Fruit fly (Drosophila melanogaster) whole organism, embryonic: Measurements from ENCODE around the gene TbCMF46.

ENCODE experiments used
- Abd-B ChIP-seq: fragments of 200-800 bp; sonication (Bioruptor generic); optimal IDR thresholded peaks from 2 replicates; lab custom pipeline; 2018; ENCODE audit warnings: missing biosample characterization, mild to moderate bottlenecking, missing genetic modification characterization, moderate library complexity
- CG10274 ChIP-seq: fragments of 200-800 bp; sonication (Bioruptor generic); optimal IDR thresholded peaks from 3 replicates; lab custom pipeline; 2017; ENCODE audit warnings: missing biosample characterization, mild to moderate bottlenecking, missing genetic modification characterization
- CG11696 ChIP-seq: fragments of 200-800 bp; sonication (Bioruptor generic); IDR thresholded peaks from 2 replicates; pipeline ENCODE4 v1.3.6; 2022; ENCODE audit warnings: missing biosample characterization, missing genetic modification characterization
- CG12219 ChIP-seq: fragments of 200-800 bp; sonication (Bioruptor generic); optimal IDR thresholded peaks from 3 replicates; lab custom pipeline; 2018; ENCODE audit warnings: missing biosample characterization, mild to moderate bottlenecking, missing genetic modification characterization
- CG12942 ChIP-seq: fragments of 200-800 bp; sonication (Bioruptor generic); optimal IDR thresholded peaks from 3 replicates; lab custom pipeline; 2016; ENCODE audit warnings: missing biosample characterization, missing genetic modification characterization
- CG13287 ChIP-seq: fragments of 200-800 bp; sonication (Bioruptor generic); IDR thresholded peaks from 2 replicates; pipeline ENCODE4 v1.3.6; 2022; ENCODE audit warnings: missing biosample characterization, missing genetic modification characterization; ENCODE audit not compliant: partially characterized antibody
- CG13624 ChIP-seq: fragments of 200-800 bp; sonication (Bioruptor generic); optimal IDR thresholded peaks from 2 replicates; lab custom pipeline; 2016; ENCODE audit warnings: missing biosample characterization, missing genetic modification characterization
- CG2120 ChIP-seq: fragments of 200-800 bp; sonication (Bioruptor generic); optimal IDR thresholded peaks from 3 replicates; lab custom pipeline; 2016; ENCODE audit warnings: missing biosample characterization, missing genetic modification characterization
- CG2202 ChIP-seq: fragments of 200-800 bp; sonication (Bioruptor generic); optimal IDR thresholded peaks from 2 replicates; lab custom pipeline; 2018; ENCODE audit warnings: missing biosample characterization, mild to moderate bottlenecking, missing genetic modification characterization
- CG31388 ChIP-seq: fragments of 200-800 bp; sonication (Bioruptor generic); optimal IDR thresholded peaks from 2 replicates; lab custom pipeline; 2016; ENCODE audit warnings: missing biosample characterization, missing genetic modification characterization
- CG32772 ChIP-seq: fragments of 200-800 bp; sonication (Bioruptor generic); IDR thresholded peaks from 2 replicates; pipeline ENCODE4 v1.3.6; 2022; ENCODE audit warnings: missing biosample characterization, missing genetic modification characterization
- CG3281 ChIP-seq: fragments of 200-800 bp; sonication (Bioruptor generic); optimal IDR thresholded peaks from 3 replicates; lab custom pipeline; 2017; ENCODE audit warnings: missing biosample characterization, mild to moderate bottlenecking, missing genetic modification characterization
- CG4404 ChIP-seq: fragments of 200-800 bp; sonication (Bioruptor generic); IDR thresholded peaks from 2 replicates; pipeline ENCODE4 v1.3.6; 2022; ENCODE audit warnings: missing biosample characterization, missing genetic modification characterization
- CG4617 ChIP-seq: fragments of 200-800 bp; sonication (Bioruptor generic); optimal IDR thresholded peaks from 3 replicates; lab custom pipeline; 2016; ENCODE audit warnings: missing biosample characterization, missing genetic modification characterization, borderline replicate concordance
- CG6175 ChIP-seq: fragments of 200-800 bp; sonication (Bioruptor generic); IDR thresholded peaks from 3 replicates; pipeline ENCODE4 v1.3.6; 2022; ENCODE audit warnings: missing biosample characterization, missing genetic modification characterization
- CG6683 ChIP-seq: fragments of 200-800 bp; sonication (Bioruptor generic); optimal IDR thresholded peaks from 2 replicates; lab custom pipeline; 2017; ENCODE audit warnings: missing biosample characterization, mild to moderate bottlenecking, missing genetic modification characterization, missing genetic modification reagents
- CG6813 ChIP-seq: fragments of 200-800 bp; sonication (Bioruptor generic); optimal IDR thresholded peaks from 2 replicates; lab custom pipeline; 2017; ENCODE audit warnings: missing biosample characterization, missing genetic modification characterization, mild to moderate bottlenecking, moderate library complexity, missing genetic modification reagents
- CG9609 ChIP-seq: fragments of 200-800 bp; sonication (Bioruptor generic); optimal IDR thresholded peaks from 3 replicates; lab custom pipeline; 2016; ENCODE audit warnings: missing biosample characterization, missing genetic modification characterization
- CG9817 ChIP-seq: fragments of 200-800 bp; sonication (Bioruptor generic); optimal IDR thresholded peaks from 2 replicates; lab custom pipeline; 2018; ENCODE audit warnings: missing biosample characterization, mild to moderate bottlenecking, missing genetic modification characterization, moderate library complexity
- Dek ChIP-seq: fragments of 200-800 bp; sonication (Bioruptor generic); optimal IDR thresholded peaks from 3 replicates; lab custom pipeline; 2019; ENCODE audit warnings: missing biosample characterization, mild to moderate bottlenecking, missing genetic modification characterization, moderate library complexity
- Dip3 ChIP-seq: fragments of 200-800 bp; sonication (Bioruptor generic); optimal IDR thresholded peaks from 3 replicates; lab custom pipeline; 2016; ENCODE audit warnings: missing biosample characterization, missing genetic modification characterization
- Fer2 ChIP-seq: fragments of 200-800 bp; sonication (Bioruptor generic); optimal IDR thresholded peaks from 2 replicates; lab custom pipeline; 2018; ENCODE audit warnings: missing biosample characterization, mild to moderate bottlenecking, missing genetic modification characterization, moderate library complexity
- Hr51 ChIP-seq, 2 experiments: fragments of 200-800 bp; sonication (Bioruptor generic); optimal IDR thresholded peaks; 2 replicates in 1 of 2; 3 replicates in 1 of 2; lab custom pipeline; 2016 to 2018; ENCODE audit warnings: missing biosample characterization in 2 of 2, missing genetic modification characterization in 2 of 2, mild to moderate bottlenecking in 1 of 2, moderate library complexity in 1 of 2
- Hr78 ChIP-seq, 2 experiments: fragments of 200-800 bp in 1 of 2; fragments of >200 bp in 1 of 2; sonication (Bioruptor generic) in 1 of 2; optimal IDR thresholded peaks; 2 replicates each; lab custom pipeline; 2017 to 2019; ENCODE audit warnings: missing biosample characterization in 2 of 2, missing genetic modification characterization in 2 of 2, mild to moderate bottlenecking in 1 of 2, moderate library complexity in 1 of 2
- Hsf ChIP-seq: fragments of 200-800 bp; sonication (Bioruptor generic); optimal IDR thresholded peaks from 3 replicates; lab custom pipeline; 2016; ENCODE audit warnings: missing biosample characterization, missing genetic modification characterization
- Kr ChIP-seq: fragments of 200-800 bp; sonication (Bioruptor generic); optimal IDR thresholded peaks from 2 replicates; lab custom pipeline; 2017; ENCODE audit warnings: missing biosample characterization, mild to moderate bottlenecking, missing genetic modification characterization
- Oli ChIP-seq: fragments of 200-800 bp; sonication (Bioruptor generic); optimal IDR thresholded peaks from 2 replicates; lab custom pipeline; 2018; ENCODE audit warnings: missing biosample characterization, mild to moderate bottlenecking, missing genetic modification characterization, moderate library complexity
- Sry-δ ChIP-seq: fragments of 200-800 bp; sonication (Bioruptor generic); optimal IDR thresholded peaks from 2 replicates; lab custom pipeline; 2016; ENCODE audit warnings: missing biosample characterization, missing genetic modification characterization
- ab ChIP-seq: fragments of 200-800 bp; sonication (Bioruptor generic); optimal IDR thresholded peaks from 2 replicates; lab custom pipeline; 2016; ENCODE audit warnings: missing biosample characterization, missing genetic modification characterization
- br ChIP-seq: fragments of >200 bp; optimal IDR thresholded peaks from 2 replicates; lab custom pipeline; 2017
- chinmo ChIP-seq: fragments of 200-800 bp; sonication (Bioruptor generic); IDR thresholded peaks from 4 replicates; pipeline ENCODE4 v1.3.6; 2022; ENCODE audit warnings: missing biosample characterization, missing genetic modification characterization; ENCODE audit not compliant: partially characterized antibody
- corto ChIP-seq: fragments of 200-800 bp; sonication (Bioruptor generic); optimal IDR thresholded peaks from 2 replicates; lab custom pipeline; 2016; ENCODE audit warnings: missing biosample characterization, mild to moderate bottlenecking, missing genetic modification characterization, moderate library complexity
- dmrt99B ChIP-seq: fragments of 200-800 bp; sonication (Bioruptor generic); optimal IDR thresholded peaks from 2 replicates; lab custom pipeline; 2018; ENCODE audit warnings: missing biosample characterization, mild to moderate bottlenecking, missing genetic modification characterization, moderate library complexity
- exex ChIP-seq: fragments of 200-800 bp; sonication (Bioruptor generic); optimal IDR thresholded peaks from 4 replicates; lab custom pipeline; 2018; ENCODE audit warnings: missing biosample characterization, mild to moderate bottlenecking, missing genetic modification characterization, moderate library complexity
- gt ChIP-seq: fragments of 200-800 bp; sonication (Bioruptor generic); IDR thresholded peaks from 2 replicates; pipeline ENCODE4 v1.3.6; 2022; ENCODE audit warnings: missing biosample characterization, missing genetic modification characterization
- hbn ChIP-seq: fragments of 200-800 bp; sonication (Bioruptor generic); IDR thresholded peaks from 2 replicates; pipeline ENCODE4 v1.3.6; 2022; ENCODE audit warnings: missing biosample characterization, missing genetic modification characterization; ENCODE audit not compliant: partially characterized antibody
- her ChIP-seq: fragments of 200-800 bp; sonication (Bioruptor generic); optimal IDR thresholded peaks from 2 replicates; lab custom pipeline; 2016; ENCODE audit warnings: missing biosample characterization, missing genetic modification characterization
- jigr1 ChIP-seq: fragments of 200-800 bp; sonication (Bioruptor generic); IDR thresholded peaks from 3 replicates; pipeline ENCODE4 v1.3.6; 2022; ENCODE audit warnings: missing biosample characterization, missing genetic modification characterization
- ken ChIP-seq: fragments of 200-800 bp; sonication (Bioruptor generic); IDR thresholded peaks from 3 replicates; pipeline ENCODE4 v1.3.6; 2022; ENCODE audit warnings: missing biosample characterization, missing genetic modification characterization
- klu ChIP-seq: fragments of 200-800 bp; sonication (Bioruptor generic); IDR thresholded peaks from 2 replicates; pipeline ENCODE4 v1.3.6; 2022; ENCODE audit warnings: missing biosample characterization, missing genetic modification characterization
- lov ChIP-seq, 2 experiments: fragments of 200-800 bp in 1 of 2; fragments of >200 bp in 1 of 2; sonication (Bioruptor generic) in 1 of 2; IDR thresholded peaks in 1 of 2; optimal IDR thresholded peaks in 1 of 2; 2 replicates in 1 of 2; 3 replicates in 1 of 2; pipeline versions ENCODE4 v1.3.6 to Lab custom; 2017 to 2022; ENCODE audit warnings: missing biosample characterization in 1 of 2, missing genetic modification characterization in 1 of 2
- luna ChIP-seq: fragments of 200-800 bp; sonication (Bioruptor generic); optimal IDR thresholded peaks from 2 replicates; lab custom pipeline; 2016; ENCODE audit warnings: missing biosample characterization, missing genetic modification characterization
- p53 ChIP-seq: fragments of 200-800 bp; sonication (Bioruptor generic); optimal IDR thresholded peaks from 2 replicates; lab custom pipeline; 2016; ENCODE audit warnings: missing biosample characterization, missing genetic modification characterization
- pum ChIP-seq: fragments of 200-800 bp; sonication (Bioruptor generic); optimal IDR thresholded peaks from 2 replicates; lab custom pipeline; 2016; ENCODE audit warnings: missing biosample characterization, missing genetic modification characterization
- sens ChIP-seq: fragments of 200-800 bp; sonication (Bioruptor generic); peaks from one replicate; lab custom pipeline; 2016; ENCODE audit warnings: missing biosample characterization, missing genetic modification characterization
- seq ChIP-seq: fragments of 200-800 bp; sonication (Bioruptor generic); IDR thresholded peaks from 2 replicates; pipeline ENCODE4 v1.3.6; 2022; ENCODE audit warnings: missing biosample characterization, missing genetic modification characterization
- tup ChIP-seq: fragments of 200-800 bp; sonication (Bioruptor generic); optimal IDR thresholded peaks from 2 replicates; lab custom pipeline; 2016; ENCODE audit warnings: missing biosample characterization, mild to moderate bottlenecking, missing genetic modification characterization, moderate library complexity
- unc-4 ChIP-seq: fragments of 200-800 bp; sonication (Bioruptor generic); IDR thresholded peaks from 2 replicates; pipeline ENCODE4 v1.3.6; 2022; ENCODE audit warnings: missing biosample characterization, missing genetic modification characterization; ENCODE audit not compliant: partially characterized antibody

TbCMF46 gene

DNA sequence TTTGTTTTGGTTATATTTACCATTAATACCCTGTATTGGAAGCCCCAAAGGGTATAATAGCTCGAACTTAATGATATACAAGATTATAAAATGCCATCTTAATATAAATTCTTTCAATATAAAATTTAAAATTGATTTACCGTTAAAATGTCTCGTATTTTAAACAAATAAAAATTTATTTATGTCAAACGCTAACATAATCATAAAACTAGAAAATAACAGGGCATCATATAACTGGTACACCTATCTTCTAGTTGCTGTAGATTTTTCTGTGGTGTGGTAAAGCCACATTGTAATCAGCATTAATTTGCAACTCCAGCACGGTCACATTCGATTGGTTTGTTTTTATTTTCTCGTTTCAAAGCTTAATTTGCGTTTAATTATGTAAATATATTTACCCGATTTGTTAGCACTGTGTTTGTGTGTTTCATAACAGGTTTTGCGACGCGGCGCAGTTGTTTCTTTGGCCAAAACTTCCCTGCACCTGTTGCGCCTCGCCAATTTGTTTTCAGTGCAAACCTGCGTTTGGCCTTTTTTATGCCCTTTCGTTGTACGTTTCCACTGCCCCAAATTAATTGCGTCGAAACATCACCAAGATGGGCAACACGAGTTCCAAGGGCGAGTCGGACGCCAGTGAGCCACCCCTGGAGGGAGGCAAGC lies 32.5 kb upstream of the TbCMF46 start, which contains the start of the genes CG4658 and CG5846 (continued):
- peak; percentile 62 for TF ChIP-seq p53 (GFP tag; lab: Kevin White, UChicago)
- TF ChIP-seq her, result peak; percentile 43
- peak; percentile 44 for TF ChIP-seq Sry-δ (GFP tag; lab: Kevin White, UChicago)
- TF ChIP-seq br (lab: Kevin White, UChicago), result no peak
- TF ChIP-seq CG4404 (GFP tag; lab: Robert Waterston, UW), result peak; percentile 91
- TF ChIP-seq CG3281, result peak; percentile 89
- TF ChIP-seq lov (optimal IDR thresholded peaks at IDR 0.05; lab: Kevin White, UChicago), result no peak
- peak; percentile 86 for TF ChIP-seq lov (GFP tag; IDR thresholded peaks at IDR 0.05; lab: Robert Waterston, UW)
- TF ChIP-seq luna (GFP tag; lab: Kevin White, UChicago), result no peak
- peak; percentile 64 for TF ChIP-seq CG9609 (GFP tag; lab: Kevin White, UChicago)
- peak; percentile 94 for TF ChIP-seq Hsf
- TF ChIP-seq Fer2 (tag; lab: Kevin White, UChicago), result peak; percentile 79
- peak; percentile 77 for TF ChIP-seq CG12219 (GFP tag; lab: Kevin White, UChicago)
- TF ChIP-seq CG6683 (GFP tag; lab: Kevin White, UChicago), result peak; percentile 75
- TF ChIP-seq CG13287 (GFP tag; lab: Robert Waterston, UW), result peak; percentile 41; the same call in 1 of the 2 replicates
- TF ChIP-seq CG10274 (GFP tag; lab: Kevin White, UChicago), result peak; percentile 44
- peak; percentile 90 for TF ChIP-seq pum (GFP tag; lab: Kevin White, UChicago)
- peak; percentile 93 for TF ChIP-seq Dek (tag; lab: Kevin White, UChicago)
- peak; percentile 94 for TF ChIP-seq dmrt99B
- peak; percentile 96 for TF ChIP-seq Abd-B (GFP tag; lab: Kevin White, UChicago)
- TF ChIP-seq exex (tag; lab: Kevin White, UChicago), result peak; percentile 82
- peak; percentile 97 for TF ChIP-seq CG32772 (GFP tag; lab: Robert Waterston, UW)
- no peak for TF ChIP-seq hbn (GFP tag; lab: Robert Waterston, UW)
- peak; percentile 95 for TF ChIP-seq CG2120 (GFP tag; lab: Kevin White, UChicago)
- peak; percentile 87 for TF ChIP-seq jigr1 (GFP tag; lab: Robert Waterston, UW)
- peak; percentile 88 for TF ChIP-seq CG9817 (tag; lab: Kevin White, UChicago)
- peak; percentile 78 for TF ChIP-seq Dip3
- peak; percentile 69 for TF ChIP-seq gt (GFP tag; lab: Robert Waterston, UW)
- TF ChIP-seq CG2202, result peak; percentile 91
- peak; percentile 81 for TF ChIP-seq CG13624 (GFP tag; lab: Kevin White, UChicago)
- TF ChIP-seq CG31388 (GFP tag; lab: Kevin White, UChicago), result peak; percentile 77
- no peak for TF ChIP-seq Kr (GFP tag; lab: Kevin White, UChicago)
- TF ChIP-seq ken (GFP tag; lab: Robert Waterston, UW), result peak; percentile 83
- peak; percentile 80 for TF ChIP-seq seq (GFP tag; lab: Robert Waterston, UW)
- TF ChIP-seq CG6813, result peak; percentile 79
- peak; percentile 74 to 96 for TF ChIP-seq Hr51 (GFP tag; optimal IDR thresholded peaks at IDR 0.05; lab: Kevin White, UChicago)
- peak; percentile 87 for TF ChIP-seq klu (GFP tag; lab: Robert Waterston, UW)
- peak; percentile 18 for TF ChIP-seq corto (GFP tag; lab: Kevin White, UChicago)
- peak; percentile 63; the same call in 2 of the 3 replicates for TF ChIP-seq CG6175
- peak; percentile 92 for TF ChIP-seq CG4617 (GFP tag; lab: Kevin White, UChicago)
- no peak for TF ChIP-seq unc-4
- peak; percentile 86 for TF ChIP-seq CG11696 (GFP tag; lab: Robert Waterston, UW)
- TF ChIP-seq ab (GFP tag; lab: Kevin White, UChicago), result peak; percentile 26
- peak; percentile 94 for TF ChIP-seq CG12942 (GFP tag; lab: Kevin White, UChicago)
- peak; percentile 94 for TF ChIP-seq Oli (tag; lab: Kevin White, UChicago)
- TF ChIP-seq chinmo (GFP tag; lab: Robert Waterston, UW), result 0 out of 4 replicates have a peak, but pooled peaks have one; percentile 46
- TF ChIP-seq tup (GFP tag; lab: Kevin White, UChicago), result peak; percentile 60
- peak in 1 of 2 experiments; percentile 79 for TF ChIP-seq Hr78 (GFP tag; optimal IDR thresholded peaks at IDR 0.05; lab: Kevin White, UChicago)
- peak; percentile 97 for TF ChIP-seq sens (GFP tag; lab: Kevin White, UChicago)
